Fruit fly (Drosophila melanogaster) whole organism, embryonic: ENCODE measurements around the gene CG44869.

Source experiments
- Bdp1 ChIP-seq: fragments of 200-800 bp; sonication (Bioruptor generic); optimal IDR thresholded peaks from 3 replicates; lab custom pipeline; 2016; ENCODE audit warnings: missing biosample characterization, missing genetic modification characterization
- CG1024 ChIP-seq: fragments of 200-800 bp; sonication (Bioruptor generic); IDR thresholded peaks from 2 replicates; pipeline ENCODE4 v1.3.6; 2022; ENCODE audit warnings: missing biosample characterization, missing genetic modification characterization
- CG10267 ChIP-seq: fragments of 200-800 bp; sonication (Bioruptor generic); optimal IDR thresholded peaks from 2 replicates; lab custom pipeline; 2018; ENCODE audit warnings: missing biosample characterization, mild to moderate bottlenecking, missing genetic modification characterization, moderate library complexity
- CG10321 ChIP-seq: fragments of 200-800 bp; sonication (Bioruptor generic); IDR thresholded peaks from 2 replicates; pipeline ENCODE4 v1.3.6; 2022; ENCODE audit warnings: missing biosample characterization, missing genetic modification characterization
- CG10979 ChIP-seq: fragments of 200-800 bp; sonication (Bioruptor generic); optimal IDR thresholded peaks from 2 replicates; lab custom pipeline; 2018; ENCODE audit warnings: missing biosample characterization, mild to moderate bottlenecking, missing genetic modification characterization, moderate library complexity
- CG12942 ChIP-seq: fragments of 200-800 bp; sonication (Bioruptor generic); optimal IDR thresholded peaks from 3 replicates; lab custom pipeline; 2016; ENCODE audit warnings: missing biosample characterization, missing genetic modification characterization
- CG14710 ChIP-seq: fragments of 200-800 bp; sonication (Bioruptor generic); optimal IDR thresholded peaks from 3 replicates; lab custom pipeline; 2019; ENCODE audit warnings: missing biosample characterization, mild to moderate bottlenecking, missing genetic modification characterization, moderate library complexity
- CG15514 ChIP-seq: fragments of 200-800 bp; sonication (Bioruptor generic); optimal IDR thresholded peaks from 3 replicates; lab custom pipeline; 2017; ENCODE audit warnings: missing biosample characterization, missing genetic modification characterization, mild to moderate bottlenecking, moderate library complexity, missing genetic modification reagents
- CG15696 ChIP-seq: fragments of 200-800 bp; sonication (Bioruptor generic); optimal IDR thresholded peaks from 2 replicates; lab custom pipeline; 2019; ENCODE audit warnings: missing biosample characterization, mild to moderate bottlenecking, missing genetic modification characterization, moderate library complexity
- CG17361 ChIP-seq: fragments of 200-800 bp; sonication (Bioruptor generic); IDR thresholded peaks from 3 replicates; pipeline ENCODE4 v1.3.6; 2022; ENCODE audit warnings: missing biosample characterization, missing genetic modification characterization
- CG17612 ChIP-seq: fragments of 200-800 bp; sonication (Bioruptor generic); IDR thresholded peaks from 2 replicates; pipeline ENCODE4 v1.3.6; 2022; ENCODE audit warnings: missing biosample characterization, missing genetic modification characterization
- CG1792 ChIP-seq: fragments of 200-800 bp; sonication (Bioruptor generic); optimal IDR thresholded peaks from 2 replicates; lab custom pipeline; 2016; ENCODE audit warnings: missing biosample characterization, missing genetic modification characterization
- CG18262 ChIP-seq: fragments of 200-800 bp; optimal IDR thresholded peaks from 3 replicates; lab custom pipeline; 2019; ENCODE audit warnings: missing biosample characterization, mild to moderate bottlenecking, missing genetic modification characterization, moderate library complexity
- CG2116 ChIP-seq: fragments of 200-800 bp; sonication (Bioruptor generic); optimal IDR thresholded peaks from 3 replicates; lab custom pipeline; 2018; ENCODE audit warnings: missing biosample characterization, mild to moderate bottlenecking, missing genetic modification characterization
- CG2678 ChIP-seq: fragments of 200-800 bp; sonication (Bioruptor generic); optimal IDR thresholded peaks from 3 replicates; lab custom pipeline; 2019; ENCODE audit warnings: missing biosample characterization, mild to moderate bottlenecking, missing genetic modification characterization, moderate library complexity
- CG2712 ChIP-seq: fragments of 200-800 bp; optimal IDR thresholded peaks from 3 replicates; lab custom pipeline; 2019; ENCODE audit warnings: missing biosample characterization, mild to moderate bottlenecking, missing genetic modification characterization, moderate library complexity
- CG3163 ChIP-seq: fragments of 200-800 bp; sonication (Bioruptor generic); optimal IDR thresholded peaks from 3 replicates; lab custom pipeline; 2016; ENCODE audit warnings: missing biosample characterization, missing genetic modification characterization
- CG33213 ChIP-seq: fragments of 200-800 bp; sonication (Bioruptor generic); optimal IDR thresholded peaks from 3 replicates; lab custom pipeline; 2016; ENCODE audit warnings: missing biosample characterization, missing genetic modification characterization
- CG6689 ChIP-seq: fragments of 200-800 bp; sonication (Bioruptor generic); IDR thresholded peaks from 2 replicates; pipeline ENCODE4 v1.3.6; 2022; ENCODE audit warnings: missing biosample characterization, missing genetic modification characterization
- CTCF ChIP-seq: fragments of 200-800 bp; sonication (Bioruptor generic); optimal IDR thresholded peaks from 2 replicates; lab custom pipeline; 2017; ENCODE audit warnings: missing biosample characterization, mild to moderate bottlenecking, missing genetic modification characterization, moderate library complexity
- D19A ChIP-seq: fragments of 200-800 bp; optimal IDR thresholded peaks from 3 replicates; lab custom pipeline; 2019; ENCODE audit warnings: missing biosample characterization, mild to moderate bottlenecking, missing genetic modification characterization, moderate library complexity
- Ets97D ChIP-seq: fragments of 200-800 bp; sonication (Bioruptor generic); optimal IDR thresholded peaks from 3 replicates; lab custom pipeline; 2016; ENCODE audit warnings: missing biosample characterization, missing genetic modification characterization
- HHEX ChIP-seq: fragments of 200-800 bp; sonication (Bioruptor generic); optimal IDR thresholded peaks from 3 replicates; lab custom pipeline; 2017; ENCODE audit warnings: missing biosample characterization, mild to moderate bottlenecking, missing genetic modification characterization, missing genetic modification reagents
- Mrtf ChIP-seq: fragments of 200-800 bp; sonication (Bioruptor generic); IDR thresholded peaks from 3 replicates; pipeline ENCODE4 v1.3.6; 2022; ENCODE audit warnings: missing biosample characterization, missing genetic modification characterization
- Oaz ChIP-seq: fragments of 200-800 bp; sonication (Bioruptor generic); IDR thresholded peaks from 2 replicates; pipeline ENCODE4 v1.3.6; 2022; ENCODE audit warnings: missing biosample characterization, missing genetic modification characterization
- Ravus ChIP-seq: fragments of 200-800 bp; sonication (Bioruptor generic); IDR thresholded peaks from 2 replicates; pipeline ENCODE4 v1.3.6; 2022; ENCODE audit warnings: missing biosample characterization, missing genetic modification characterization
- Rx ChIP-seq: fragments of 200-800 bp; sonication (Bioruptor generic); IDR thresholded peaks from 2 replicates; pipeline ENCODE4 v1.3.6; 2022; ENCODE audit warnings: missing biosample characterization, missing genetic modification characterization
- Sry-β ChIP-seq: fragments of 200-800 bp; sonication (Bioruptor generic); optimal IDR thresholded peaks from 2 replicates; lab custom pipeline; 2018; ENCODE audit warnings: missing biosample characterization, mild to moderate bottlenecking, missing genetic modification characterization, moderate library complexity
- Ssrp ChIP-seq: fragments of 200-800 bp; sonication (Bioruptor generic); optimal IDR thresholded peaks from 2 replicates; lab custom pipeline; 2018; ENCODE audit warnings: missing biosample characterization, mild to moderate bottlenecking, missing genetic modification characterization, moderate library complexity
- Stat92E ChIP-seq, 3 experiments: fragments of >200 bp in 2 of 3; fragments of 200-800 bp in 1 of 3; sonication (Bioruptor generic) in 1 of 3; optimal IDR thresholded peaks; 2 replicates each; lab custom pipeline; 2017 to 2019; ENCODE audit warnings: missing biosample characterization in 3 of 3, missing genetic modification characterization in 3 of 3, mild to moderate bottlenecking in 1 of 3, moderate library complexity in 1 of 3
- Xrp1 ChIP-seq: fragments of 200-800 bp; sonication (Bioruptor generic); IDR thresholded peaks from 2 replicates; pipeline ENCODE4 v1.3.6; 2022; ENCODE audit warnings: missing biosample characterization, missing genetic modification characterization
- bsh ChIP-seq, 2 experiments: fragments of 200-800 bp; sonication (Bioruptor generic); optimal IDR thresholded peaks; 2 replicates each; lab custom pipeline; 2017 to 2018; ENCODE audit warnings: mild to moderate bottlenecking in 2 of 2, missing biosample characterization in 2 of 2, missing genetic modification characterization in 2 of 2, moderate library complexity in 1 of 2
- btn ChIP-seq: fragments of 200-800 bp; sonication (Bioruptor generic); optimal IDR thresholded peaks from 2 replicates; lab custom pipeline; 2016; ENCODE audit warnings: missing biosample characterization, missing genetic modification characterization
- cas ChIP-seq: fragments of 200-800 bp; sonication (Bioruptor generic); IDR thresholded peaks from 2 replicates; pipeline ENCODE4 v1.3.6; 2022; ENCODE audit warnings: missing biosample characterization, missing genetic modification characterization
- da ChIP-seq: fragments of 200-800 bp; sonication (Bioruptor generic); optimal IDR thresholded peaks from 2 replicates; lab custom pipeline; 2016; ENCODE audit warnings: missing biosample characterization, missing genetic modification characterization
- dmrt11E ChIP-seq: fragments of 200-800 bp; sonication (Bioruptor generic); optimal IDR thresholded peaks from 3 replicates; lab custom pipeline; 2018; ENCODE audit warnings: missing biosample characterization, mild to moderate bottlenecking, missing genetic modification characterization, moderate library complexity
- emc ChIP-seq: fragments of 200-800 bp; sonication (Bioruptor generic); optimal IDR thresholded peaks from 2 replicates; lab custom pipeline; 2016; ENCODE audit warnings: missing biosample characterization, missing genetic modification characterization
- en ChIP-seq: fragments of 200-800 bp; sonication (Bioruptor generic); optimal IDR thresholded peaks from 2 replicates; lab custom pipeline; 2016; ENCODE audit warnings: missing biosample characterization, missing genetic modification characterization
- exex ChIP-seq: fragments of 200-800 bp; sonication (Bioruptor generic); optimal IDR thresholded peaks from 4 replicates; lab custom pipeline; 2018; ENCODE audit warnings: missing biosample characterization, mild to moderate bottlenecking, missing genetic modification characterization, moderate library complexity
- hb ChIP-seq: fragments of 200-800 bp; sonication (Bioruptor generic); IDR thresholded peaks from 3 replicates; pipeline ENCODE4 v1.3.6; 2022; ENCODE audit warnings: missing biosample characterization, missing genetic modification characterization; ENCODE audit not compliant: partially characterized antibody
- lola ChIP-seq, 3 experiments: fragments of >200 bp in 2 of 3; fragments of 200-800 bp in 1 of 3; sonication (Bioruptor generic) in 1 of 3; optimal IDR thresholded peaks; 2 replicates each; lab custom pipeline; 2017 to 2019; ENCODE audit warnings: missing biosample characterization in 3 of 3, missing genetic modification characterization in 3 of 3, mild to moderate bottlenecking in 1 of 3, moderate library complexity in 1 of 3
- maf-S ChIP-seq: fragments of 200-800 bp; sonication (Bioruptor generic); optimal IDR thresholded peaks from 2 replicates; lab custom pipeline; 2016; ENCODE audit warnings: missing biosample characterization, missing genetic modification characterization
- nom ChIP-seq: fragments of 200-800 bp; sonication (Bioruptor generic); optimal IDR thresholded peaks from 2 replicates; lab custom pipeline; 2017; ENCODE audit warnings: missing biosample characterization, missing genetic modification characterization, mild to moderate bottlenecking, moderate library complexity, missing genetic modification reagents
- org-1 ChIP-seq: fragments of 200-800 bp; sonication (Bioruptor generic); optimal IDR thresholded peaks from 2 replicates; lab custom pipeline; 2017; ENCODE audit warnings: missing biosample characterization, missing genetic modification characterization
- phol ChIP-seq: fragments of 200-800 bp; sonication (Bioruptor generic); optimal IDR thresholded peaks from 3 replicates; lab custom pipeline; 2018; ENCODE audit warnings: missing biosample characterization, mild to moderate bottlenecking, missing genetic modification characterization, moderate library complexity
- row ChIP-seq: fragments of 200-800 bp; sonication (Bioruptor generic); IDR thresholded peaks from 3 replicates; pipeline ENCODE4 v1.3.6; 2022; ENCODE audit warnings: missing biosample characterization, missing genetic modification characterization
- sens-2 ChIP-seq: fragments of 200-800 bp; sonication (Bioruptor generic); IDR thresholded peaks from 2 replicates; pipeline ENCODE4 v1.3.6; 2022; ENCODE audit warnings: missing biosample characterization, missing genetic modification characterization
- sisA ChIP-seq: fragments of 200-800 bp; sonication (Bioruptor generic); IDR thresholded peaks from 2 replicates; pipeline ENCODE4 v1.3.6; 2022; ENCODE audit warnings: missing biosample characterization, missing genetic modification characterization
- vvl ChIP-seq: fragments of 200-800 bp; sonication (Bioruptor generic); IDR thresholded peaks from 2 replicates; pipeline ENCODE4 v1.3.6; 2022; ENCODE audit warnings: missing biosample characterization, missing genetic modification characterization

CG44869 gene

dm6 chr2L:15386075-15386474, 32.1 kb downstream of the CG44869 start (continued):
- TF ChIP-seq Stat92E (GFP tag; optimal IDR thresholded peaks at IDR 0.05; lab: Kevin White, UChicago) (peak in 1 of 3 experiments; percentile 49), exex (tag; lab: Kevin White, UChicago) (no peak), maf-S (GFP tag; lab: Kevin White, UChicago) (no peak), Ets97D (GFP tag; lab: Kevin White, UChicago) (no peak), emc (GFP tag; lab: Kevin White, UChicago) (no peak), Ssrp (tag; lab: Kevin White, UChicago) (no peak), org-1 (GFP tag; lab: Kevin White, UChicago) (no peak), CG10267 (tag; lab: Kevin White, UChicago) (peak; percentile 23), bsh (GFP tag; optimal IDR thresholded peaks at IDR 0.05; lab: Kevin White, UChicago) (peak; percentile 24 to 32), CG12942 (GFP tag; lab: Kevin White, UChicago) (no peak), CG3163 (GFP tag; lab: Kevin White, UChicago) (no peak), HHEX (GFP tag; lab: Kevin White, UChicago) (no peak), phol (peak; percentile 16), Mrtf (GFP tag; lab: Robert Waterston, UW) (no peak), Xrp1 (GFP tag; lab: Robert Waterston, UW) (peak; percentile 66; the same call in 1 of the 2 replicates), CG15696 (peak; percentile 15), D19A (tag; lab: Kevin White, UChicago) (peak; percentile 96), CG6689 (GFP tag; lab: Robert Waterston, UW) (0 out of 2 replicates have a peak, but pooled peaks have one; percentile 36), CG33213 (GFP tag; lab: Kevin White, UChicago) (no peak), row (GFP tag; lab: Robert Waterston, UW) (0 out of 3 replicates have a peak, but pooled peaks have one; percentile 19), CG10979 (tag; lab: Kevin White, UChicago) (peak; percentile 54), Sry-β (GFP tag; lab: Kevin White, UChicago) (no peak), CG2712 (peak; percentile 59)

DNA sequence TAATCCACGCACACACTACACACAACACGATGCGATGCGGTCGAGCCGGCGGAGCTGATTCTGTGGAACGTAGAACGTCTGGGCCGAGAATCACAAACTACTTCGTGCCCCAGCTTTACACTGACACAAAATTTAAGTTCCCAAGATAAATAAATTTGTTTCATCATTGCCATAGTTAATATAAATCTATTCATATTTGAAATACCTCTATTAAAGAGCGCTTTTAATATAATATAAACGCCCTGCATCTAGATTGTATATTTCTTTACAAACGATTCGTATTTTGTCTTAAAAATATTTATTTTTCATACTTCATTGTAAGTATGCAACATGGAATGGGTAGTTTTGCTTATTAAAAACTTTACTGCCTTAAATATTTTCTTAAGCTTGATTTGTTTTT, 32.8 kb downstream of the CG44869 start:
- TF ChIP-seq sisA (GFP tag; lab: Robert Waterston, UW) (no peak), CG1792 (GFP tag; lab: Kevin White, UChicago) (no peak), en (GFP tag; lab: Kevin White, UChicago) (no peak), lola (GFP tag; optimal IDR thresholded peaks at IDR 0.05; lab: Kevin White, UChicago) (peak in 1 of 3 experiments; percentile 27), CG18262 (tag; lab: Kevin White, UChicago) (peak; percentile 44), Ravus (GFP tag; lab: Robert Waterston, UW) (no peak), CG15514 (no peak), da (GFP tag; lab: Kevin White, UChicago) (no peak), btn (GFP tag; lab: Kevin White, UChicago) (no peak), CG14710 (tag; lab: Kevin White, UChicago) (peak; percentile 13), Bdp1 (GFP tag; lab: Kevin White, UChicago) (no peak), CG17361 (0 out of 3 replicates have a peak, but pooled peaks have one; percentile 31), CG1024 (no peak), CG2712 (peak; percentile 21), CG10321 (GFP tag; lab: Robert Waterston, UW) (no peak), CG10979 (tag; lab: Kevin White, UChicago) (peak; percentile 27), Oaz (no peak), CTCF (no peak), vvl (GFP tag; lab: Robert Waterston, UW) (no peak), CG2678 (tag; lab: Kevin White, UChicago) (no peak), hb (GFP tag; lab: Robert Waterston, UW) (no peak), CG17612 (GFP tag; lab: Robert Waterston, UW) (no peak), CG2116 (GFP tag; lab: Kevin White, UChicago) (no peak), sens-2 (GFP tag; lab: Robert Waterston, UW) (no peak), dmrt11E (tag; lab: Kevin White, UChicago) (peak; percentile 39), cas (no peak), bsh (GFP tag; optimal IDR thresholded peaks at IDR 0.05; lab: Kevin White, UChicago) (peak in 1 of 2 experiments; percentile 40), nom (GFP tag; lab: Kevin White, UChicago) (peak; percentile 12), Rx (GFP tag; lab: Robert Waterston, UW) (no peak)
